Worm (Caenorhabditis elegans) whole organism, early embryonic: ENCODE results near the gene oat-1.

ENCODE experiments used
- B0310.2 ChIP-seq: sonication (generic microtip); optimal IDR thresholded peaks from 2 replicates; lab custom pipeline; 2016; ENCODE audit warnings: mild to moderate bottlenecking, missing genetic modification characterization, missing compliant biosample characterization
- F13C5.2 ChIP-seq: sonication (generic microtip); optimal IDR thresholded peaks from 2 replicates; lab custom pipeline; 2017; ENCODE audit warnings: mild to moderate bottlenecking, missing genetic modification characterization, inconsistent platforms, missing compliant biosample characterization
- aly-1 ChIP-seq: sonication (generic microtip); optimal IDR thresholded peaks from 2 replicates; lab custom pipeline; 2016; ENCODE audit warnings: missing genetic modification characterization, missing compliant biosample characterization
- ama-1 ChIP-seq: fragments of 150-350 bp; optimal IDR thresholded peaks from 2 replicates; lab custom pipeline; 2014
- ceh-13 ChIP-seq: fragments of 200-800 bp; sonication (Bioruptor generic); optimal IDR thresholded peaks from 2 replicates; lab custom pipeline; 2018; ENCODE audit warnings: mild to moderate bottlenecking, missing genetic modification characterization, missing compliant biosample characterization
- ceh-36 ChIP-seq: sonication (generic microtip); optimal IDR thresholded peaks from 2 replicates; lab custom pipeline; 2016; ENCODE audit warnings: missing genetic modification characterization, inconsistent platforms, missing compliant biosample characterization
- ets-7 ChIP-seq: sonication (generic microtip); optimal IDR thresholded peaks from 2 replicates; lab custom pipeline; 2016; ENCODE audit warnings: missing genotype, missing genetic modification characterization, missing compliant biosample characterization
- flt-1 ChIP-seq: fragments of 200-800 bp; sonication (Bioruptor generic); IDR thresholded peaks from 2 replicates; pipeline ENCODE4 v1.3.6; 2022; ENCODE audit warnings: missing genetic modification characterization, missing compliant biosample characterization
- hmbx-1 ChIP-seq: sonication (generic microtip); optimal IDR thresholded peaks from 2 replicates; lab custom pipeline; 2016; ENCODE audit warnings: mild to moderate bottlenecking, missing genetic modification characterization, missing compliant biosample characterization
- hnd-1 ChIP-seq: sonication (generic microtip); optimal IDR thresholded peaks from 2 replicates; lab custom pipeline; 2016; ENCODE audit warnings: missing genetic modification characterization, missing compliant biosample characterization
- pes-1 ChIP-seq: fragments of 200-800 bp; sonication (Bioruptor generic); IDR thresholded peaks from 2 replicates; pipeline ENCODE4 v1.3.6; 2022; ENCODE audit warnings: missing genetic modification reagents, missing genetic modification characterization, missing compliant biosample characterization
- sea-1 ChIP-seq: fragments of 200-800 bp; sonication (Bioruptor generic); conservative IDR thresholded peaks from 2 replicates; pipeline ENCODE4 v1.3.6; 2022; ENCODE audit warnings: missing genetic modification characterization, missing compliant biosample characterization
- tbx-11 ChIP-seq: fragments of 200-800 bp; sonication (Bioruptor generic); IDR thresholded peaks from 2 replicates; pipeline ENCODE4 v1.3.6; 2022; ENCODE audit warnings: missing genetic modification characterization, missing compliant biosample characterization
- tra-4 ChIP-seq: sonication (generic microtip); optimal IDR thresholded peaks from 2 replicates; lab custom pipeline; 2017; ENCODE audit warnings: missing genetic modification characterization, missing compliant biosample characterization

- TF ChIP-seq hnd-1 (tag; lab: Kevin White, UChicago) (no peak), B0310.2 (tag; lab: Kevin White, UChicago) (no peak), ama-1 (lab: Kevin White, UChicago) (no peak), flt-1 (GFP tag; lab: Robert Waterston, UW) (no peak), hmbx-1 (no peak), pes-1 (GFP tag; lab: Robert Waterston, UW) (no peak), ets-7 (tag; lab: Kevin White, UChicago) (no peak), aly-1 (tag; lab: Kevin White, UChicago) (no peak), tbx-11 (GFP tag; lab: Robert Waterston, UW) (no peak), ceh-36 (tag; lab: Kevin White, UChicago) (no peak), tra-4 (no peak), F13C5.2 (no peak), sea-1 (GFP tag; lab: Robert Waterston, UW) (no peak), ceh-13 (GFP tag; lab: Kevin White, UChicago) (no peak)
Observed at ce11 chrIV:8476880-8477279, 4.5 kb upstream of the oat-1 start, which contains the start of gene spp-10.
